Fruit fly (Drosophila melanogaster): ENCODE results near the gene CG43841.
A peak's percentile ranks its signal among the peaks of the same experiment; 100 is the strongest.

DNA sequence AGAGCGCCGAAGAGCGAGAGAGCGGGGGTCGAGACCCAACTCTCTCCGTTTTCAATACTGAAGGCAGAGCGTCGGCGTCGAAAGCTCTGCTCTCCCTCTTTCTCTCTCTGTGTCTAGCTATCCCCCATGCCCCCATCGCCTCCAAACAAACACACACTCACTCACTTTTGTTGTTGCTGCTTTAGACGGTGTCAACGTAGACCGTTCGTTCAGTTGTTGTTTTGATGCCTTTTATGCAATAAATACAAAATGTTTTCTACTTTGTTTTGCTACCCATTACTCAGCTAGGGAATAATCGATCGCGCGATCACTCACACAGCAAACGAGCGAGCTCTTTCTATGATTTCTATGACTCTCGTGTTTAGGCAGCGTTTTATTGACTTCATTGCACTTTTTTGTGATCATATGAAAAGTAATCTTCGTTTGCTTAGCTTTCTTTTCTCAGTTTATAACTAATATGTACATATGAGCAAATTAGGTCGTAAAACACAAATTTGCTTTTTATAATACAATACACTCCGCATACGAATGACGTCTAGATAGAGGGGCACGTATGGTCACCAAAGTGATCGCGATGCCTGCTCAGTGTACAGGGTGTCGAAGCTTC is 34.7 kb upstream of the CG43841 start:
- no peak for TF ChIP-seq CG10654 (GFP tag; optimal IDR thresholded peaks at IDR 0.05)
- no peak for TF ChIP-seq CG34376 (GFP tag; optimal IDR thresholded peaks at IDR 0.05)
- no peak for TF ChIP-seq CG3065 (GFP tag; optimal IDR thresholded peaks at IDR 0.05)
- TF ChIP-seq pfk (GFP tag; optimal IDR thresholded peaks at IDR 0.05), result no peak
- no peak for TF ChIP-seq sr (GFP tag; IDR thresholded peaks at IDR 0.05)
- TF ChIP-seq CG17385 (GFP tag; optimal IDR thresholded peaks at IDR 0.05), result no peak
- peak; percentile 12 for TF ChIP-seq CG15269 (tag; optimal IDR thresholded peaks at IDR 0.05)
- TF ChIP-seq CG12769 (tag; optimal IDR thresholded peaks at IDR 0.05), result peak; percentile 66
- TF ChIP-seq CG8765 (GFP tag; IDR thresholded peaks at IDR 0.05), result no peak
- TF ChIP-seq CG33213 (GFP tag; optimal IDR thresholded peaks at IDR 0.05), result no peak
- TF ChIP-seq Camta (GFP tag; optimal IDR thresholded peaks at IDR 0.05), result peak; percentile 1

All from whole organism, embryonic.